Worm (Caenorhabditis elegans) whole organism, young adult: Measurements from ENCODE around the gene Y39B6A.34.

Source experiments
- B0336.3 ChIP-seq: fragments of 200-800 bp; sonication (Bioruptor generic); IDR thresholded peaks from 2 replicates; pipeline ENCODE4 v1.3.6; 2022; ENCODE audit warnings: missing genetic modification characterization, missing compliant biosample characterization
- C06A6.2 ChIP-seq: fragments of 200-800 bp; sonication (Bioruptor generic); conservative IDR thresholded peaks from 2 replicates; pipeline ENCODE4 v1.3.6; 2022; ENCODE audit warnings: missing genetic modification characterization, missing compliant biosample characterization
- D2030.7 ChIP-seq: fragments of 200-800 bp; sonication (Bioruptor generic); IDR thresholded peaks from 2 replicates; pipeline ENCODE4 v1.3.6; 2022; ENCODE audit warnings: missing genetic modification reagents, missing genetic modification characterization, missing compliant biosample characterization
- F22D6.2 ChIP-seq: sonication (generic microtip); optimal IDR thresholded peaks from 2 replicates; lab custom pipeline; 2016; ENCODE audit warnings: mild to moderate bottlenecking, missing genetic modification characterization, missing compliant biosample characterization
- F52B5.7 ChIP-seq: sonication (generic microtip); optimal IDR thresholded peaks from 2 replicates; lab custom pipeline; 2016; ENCODE audit warnings: mild to moderate bottlenecking, missing genetic modification characterization, missing compliant biosample characterization
- F55B11.4 ChIP-seq: sonication (generic microtip); optimal IDR thresholded peaks from 2 replicates; lab custom pipeline; 2016; ENCODE audit warnings: missing compliant biosample characterization, missing genetic modification characterization, borderline replicate concordance; ENCODE audit not compliant: insufficient read depth
- F57C9.4 ChIP-seq: sonication (generic microtip); optimal IDR thresholded peaks from 2 replicates; lab custom pipeline; 2017; ENCODE audit warnings: mild to moderate bottlenecking, missing genetic modification characterization, missing compliant biosample characterization
- K12H6.12 ChIP-seq: fragments of 200-800 bp; sonication (Bioruptor generic); optimal IDR thresholded peaks from 2 replicates; lab custom pipeline; 2018; ENCODE audit warnings: mild to moderate bottlenecking, missing genetic modification characterization, missing compliant biosample characterization
- T07F8.4 ChIP-seq: sonication (generic microtip); optimal IDR thresholded peaks from 2 replicates; lab custom pipeline; 2016; ENCODE audit warnings: mild to moderate bottlenecking, missing genetic modification characterization, moderate library complexity, missing compliant biosample characterization
- Y53F4B.3 ChIP-seq: fragments of 200-800 bp; sonication (Bioruptor generic); IDR thresholded peaks from 2 replicates; pipeline ENCODE4 v1.3.6; 2022; ENCODE audit warnings: missing genetic modification reagents, missing genetic modification characterization, missing compliant biosample characterization
- Y56A3A.18 ChIP-seq: fragments of 200-800 bp; sonication (Bioruptor generic); IDR thresholded peaks from 2 replicates; pipeline ENCODE4 v1.3.6; 2022; ENCODE audit warnings: missing genetic modification reagents, missing genetic modification characterization, missing compliant biosample characterization
- ZK185.1 ChIP-seq: sonication (generic microtip); optimal IDR thresholded peaks from 2 replicates; lab custom pipeline; 2016; ENCODE audit warnings: mild to moderate bottlenecking, missing genetic modification characterization, missing compliant biosample characterization; ENCODE audit not compliant: poor library complexity, severe bottlenecking
- aptf-2 ChIP-seq: fragments of 200-800 bp; sonication (Bioruptor generic); conservative IDR thresholded peaks from 2 replicates; pipeline ENCODE4 v1.3.6; 2022; ENCODE audit warnings: missing genetic modification reagents, missing genetic modification characterization, missing compliant biosample characterization
- cebp-1 ChIP-seq, 2 experiments: fragments of 200-800 bp in 1 of 2; sonication (Bioruptor generic) in 1 of 2; sonication (generic microtip) in 1 of 2; IDR thresholded peaks in 1 of 2; optimal IDR thresholded peaks in 1 of 2; 2 replicates each; pipeline versions ENCODE4 v1.3.6 to Lab custom; 2017 to 2022; ENCODE audit warnings: missing compliant biosample characterization in 2 of 2, missing genetic modification characterization in 2 of 2, mild to moderate bottlenecking in 1 of 2, missing genetic modification reagents in 1 of 2, moderate library complexity in 1 of 2
- cebp-2 ChIP-seq: fragments of 200-800 bp; sonication (Bioruptor generic); IDR thresholded peaks from 2 replicates; pipeline ENCODE4 v1.3.6; 2022; ENCODE audit warnings: missing genetic modification characterization, missing compliant biosample characterization
- ceh-27 ChIP-seq: fragments of 200-800 bp; sonication (Bioruptor generic); optimal IDR thresholded peaks from 2 replicates; lab custom pipeline; 2018; ENCODE audit warnings: mild to moderate bottlenecking, missing genetic modification characterization, moderate library complexity, missing compliant biosample characterization
- ceh-40 ChIP-seq: fragments of 200-800 bp; sonication (Bioruptor generic); IDR thresholded peaks from 2 replicates; pipeline ENCODE4 v1.3.6; 2022; ENCODE audit warnings: missing genetic modification characterization, missing compliant biosample characterization
- ceh-79 ChIP-seq: sonication (generic microtip); optimal IDR thresholded peaks from 2 replicates; lab custom pipeline; 2017; ENCODE audit warnings: mild to moderate bottlenecking, missing genetic modification characterization, missing compliant biosample characterization
- ceh-91 ChIP-seq: fragments of 200-800 bp; sonication (Bioruptor generic); IDR thresholded peaks from 2 replicates; pipeline ENCODE4 v1.3.6; 2022; ENCODE audit warnings: missing genetic modification reagents, missing genetic modification characterization, missing compliant biosample characterization
- dpff-1 ChIP-seq: sonication (generic microtip); optimal IDR thresholded peaks from 2 replicates; lab custom pipeline; 2017; ENCODE audit warnings: mild to moderate bottlenecking, missing genetic modification characterization, missing compliant biosample characterization
- efl-1 ChIP-seq: fragments of 150-350 bp; optimal IDR thresholded peaks from 2 replicates; lab custom pipeline; 2014; ENCODE audit warnings: missing biosample characterization, missing genetic modification reagents, missing genetic modification characterization
- egl-18 ChIP-seq: fragments of 200-800 bp; sonication (Bioruptor generic); IDR thresholded peaks from 2 replicates; pipeline ENCODE4 v1.3.6; 2022; ENCODE audit warnings: missing genetic modification reagents, missing genetic modification characterization, missing compliant biosample characterization
- egl-44 ChIP-seq: fragments of 200-800 bp; sonication (Bioruptor generic); IDR thresholded peaks from 2 replicates; pipeline ENCODE4 v1.3.6; 2022; ENCODE audit warnings: missing genetic modification reagents, missing genetic modification characterization, missing compliant biosample characterization
- egrh-3 ChIP-seq: fragments of 200-800 bp; sonication (Bioruptor generic); IDR thresholded peaks from 2 replicates; pipeline ENCODE4 v1.3.6; 2022; ENCODE audit warnings: missing genetic modification reagents, missing genetic modification characterization, missing compliant biosample characterization
- ets-4 ChIP-seq: fragments of 200-800 bp; sonication (Bioruptor generic); optimal IDR thresholded peaks from 2 replicates; lab custom pipeline; 2018; ENCODE audit warnings: mild to moderate bottlenecking, missing genetic modification characterization, missing compliant biosample characterization
- hlh-12 ChIP-seq: sonication (generic microtip); optimal IDR thresholded peaks from 2 replicates; lab custom pipeline; 2016; ENCODE audit warnings: missing genetic modification characterization, missing compliant biosample characterization
- hlh-26 ChIP-seq: fragments of 200-800 bp; sonication (Bioruptor generic); conservative IDR thresholded peaks from 2 replicates; pipeline ENCODE4 v1.3.6; 2022; ENCODE audit warnings: missing genetic modification reagents, missing genetic modification characterization, missing compliant biosample characterization
- hmg-20 ChIP-seq: fragments of 200-800 bp; sonication (Bioruptor generic); IDR thresholded peaks from 2 replicates; pipeline ENCODE4 v1.3.6; 2022; ENCODE audit warnings: missing genetic modification reagents, missing genetic modification characterization, missing compliant biosample characterization
- hsf-1 ChIP-seq: fragments of 200-800 bp; sonication (Bioruptor generic); IDR thresholded peaks from 2 replicates; pipeline ENCODE4 v1.3.6; 2022; ENCODE audit warnings: missing genetic modification reagents, missing genetic modification characterization, missing compliant biosample characterization
- lin-26 ChIP-seq: fragments of 200-800 bp; sonication (Bioruptor generic); IDR thresholded peaks from 2 replicates; pipeline ENCODE4 v1.3.6; 2022; ENCODE audit warnings: missing genetic modification reagents, missing genetic modification characterization, missing compliant biosample characterization
- lin-40 ChIP-seq: sonication (generic microtip); optimal IDR thresholded peaks from 2 replicates; lab custom pipeline; 2016; ENCODE audit warnings: missing genetic modification characterization, mild to moderate bottlenecking, missing compliant biosample characterization, missing genotype, missing genetic modification reagents
- lir-1 ChIP-seq: fragments of 200-800 bp; sonication (Bioruptor generic); conservative IDR thresholded peaks from 2 replicates; pipeline ENCODE4 v1.3.6; 2022; ENCODE audit warnings: missing genetic modification reagents, missing genetic modification characterization, missing compliant biosample characterization
- madf-10 ChIP-seq: sonication (generic microtip); optimal IDR thresholded peaks from 2 replicates; lab custom pipeline; 2016; ENCODE audit warnings: mild to moderate bottlenecking, missing genetic modification characterization, missing compliant biosample characterization
- mcd-1 ChIP-seq: fragments of 200-800 bp; sonication (Bioruptor generic); IDR thresholded peaks from 2 replicates; pipeline ENCODE4 v1.3.6; 2022; ENCODE audit warnings: missing genetic modification reagents, missing genetic modification characterization, missing compliant biosample characterization
- nfya-1 ChIP-seq: sonication (generic microtip); optimal IDR thresholded peaks from 2 replicates; lab custom pipeline; 2017; ENCODE audit warnings: antibody characterized with exemption, missing compliant biosample characterization, missing genetic modification characterization, borderline replicate concordance; ENCODE audit not compliant: insufficient read depth
- nhr-80 ChIP-seq: sonication (generic microtip); optimal IDR thresholded peaks from 2 replicates; lab custom pipeline; 2016; ENCODE audit warnings: missing genetic modification characterization, missing compliant biosample characterization
- rpc-1 ChIP-seq, 2 experiments: fragments of 150-350 bp in 1 of 2; sonication (generic microtip) in 1 of 2; optimal IDR thresholded peaks; 2 replicates each; lab custom pipeline; 2014 to 2018; ENCODE audit warnings: missing biosample characterization in 1 of 2, missing genetic modification characterization in 1 of 2, missing genetic modification reagents in 1 of 2, missing genotype in 1 of 2
- snpc-1.3 ChIP-seq: sonication (generic microtip); optimal IDR thresholded peaks from 2 replicates; lab custom pipeline; 2017; ENCODE audit warnings: missing genetic modification characterization, mild to moderate bottlenecking, missing compliant biosample characterization, antibody characterized with exemption, moderate library complexity, missing genotype, missing genetic modification reagents; ENCODE audit not compliant: insufficient read depth
- somi-1 ChIP-seq: fragments of 200-800 bp; sonication (Bioruptor generic); optimal IDR thresholded peaks from 2 replicates; lab custom pipeline; 2018; ENCODE audit warnings: mild to moderate bottlenecking, missing genetic modification characterization, missing compliant biosample characterization
- tbp1 ChIP-seq: fragments of 200-800 bp; sonication (Bioruptor generic); optimal IDR thresholded peaks from 2 replicates; lab custom pipeline; 2018; ENCODE audit warnings: mild to moderate bottlenecking, missing genetic modification characterization, missing compliant biosample characterization
- tlf-1 ChIP-seq: fragments of 200-800 bp; sonication (Bioruptor generic); optimal IDR thresholded peaks from 2 replicates; lab custom pipeline; 2018; ENCODE audit warnings: mild to moderate bottlenecking, missing genetic modification characterization, missing compliant biosample characterization
- unc-130 ChIP-seq: sonication (generic microtip); optimal IDR thresholded peaks from 2 replicates; lab custom pipeline; 2016; ENCODE audit warnings: missing genetic modification reagents, missing genetic modification characterization, missing compliant biosample characterization
- zim-3 ChIP-seq: sonication (generic microtip); optimal IDR thresholded peaks from 2 replicates; lab custom pipeline; 2017; ENCODE audit warnings: mild to moderate bottlenecking, missing genetic modification characterization, moderate library complexity, missing compliant biosample characterization
- ztf-18 ChIP-seq: sonication (generic microtip); optimal IDR thresholded peaks from 2 replicates; lab custom pipeline; 2016; ENCODE audit warnings: missing genotype, mild to moderate bottlenecking, missing genetic modification characterization, missing compliant biosample characterization
- ztf-22 ChIP-seq: fragments of 200-800 bp; sonication (Bioruptor generic); optimal IDR thresholded peaks from 2 replicates; lab custom pipeline; 2018; ENCODE audit warnings: mild to moderate bottlenecking, missing genetic modification characterization, moderate library complexity, missing compliant biosample characterization
- ztf-28 ChIP-seq: fragments of 200-800 bp; sonication (Bioruptor generic); IDR thresholded peaks from 2 replicates; pipeline ENCODE4 v1.3.6; 2022; ENCODE audit warnings: missing genetic modification reagents, missing genetic modification characterization, missing compliant biosample characterization
- ztf-6 ChIP-seq: fragments of 200-800 bp; sonication (Bioruptor generic); IDR thresholded peaks from 2 replicates; pipeline ENCODE4 v1.3.6; 2022; ENCODE audit warnings: missing genetic modification reagents, missing genetic modification characterization, missing compliant biosample characterization

Gene Y39B6A.34

ce11 chrV:18980980-18981529 lies 19.8 kb upstream of the Y39B6A.34 start, which contains the start of the genes mrps-35 and sws-1 (continued):
- TF ChIP-seq unc-130 (GFP tag; lab: Kevin White, UChicago), result peak; percentile 58
- TF ChIP-seq lin-40 (tag; lab: Kevin White, UChicago), result no peak
- peak; percentile 34 for TF ChIP-seq tbp1
- TF ChIP-seq ztf-6, result no peak
- TF ChIP-seq lin-26 (GFP tag; lab: Robert Waterston, UW), result no peak
- no peak for TF ChIP-seq rpc-1 (optimal IDR thresholded peaks at IDR 0.05; lab: Kevin White, UChicago)
- no peak for TF ChIP-seq rpc-1 (tag; optimal IDR thresholded peaks at IDR 0.05; lab: Kevin White, UChicago)
- no peak for TF ChIP-seq egl-44 (GFP tag; lab: Robert Waterston, UW)
- peak; percentile 28; the same call in 1 of the 2 replicates for TF ChIP-seq egrh-3 (GFP tag; lab: Robert Waterston, UW)
- TF ChIP-seq nhr-80 (tag; lab: Kevin White, UChicago), result no peak
- TF ChIP-seq mcd-1 (GFP tag; lab: Robert Waterston, UW), result peak; percentile 74
- TF ChIP-seq F52B5.7 (tag; lab: Kevin White, UChicago), result no peak
- TF ChIP-seq ztf-18, result peak; percentile 63
- TF ChIP-seq ceh-40 (GFP tag; lab: Robert Waterston, UW), result peak; percentile 61; the same call in 1 of the 2 replicates
- peak; percentile 27 for TF ChIP-seq F22D6.2
- TF ChIP-seq hlh-26 (GFP tag; lab: Robert Waterston, UW), result no peak
- TF ChIP-seq T07F8.4 (tag; lab: Kevin White, UChicago), result no peak
- TF ChIP-seq tlf-1 (GFP tag; lab: Kevin White, UChicago), result peak; percentile 22
- no peak for TF ChIP-seq dpff-1 (tag; lab: Kevin White, UChicago)
- no peak for TF ChIP-seq egl-18 (GFP tag; lab: Robert Waterston, UW)
- peak; percentile 85 for TF ChIP-seq ZK185.1 (tag; lab: Kevin White, UChicago)
- peak; percentile 57; the same call in 1 of the 2 replicates for TF ChIP-seq aptf-2
- TF ChIP-seq efl-1 (GFP tag; lab: Kevin White, UChicago), result peak; percentile 60
- no peak for TF ChIP-seq somi-1 (GFP tag; lab: Kevin White, UChicago)
- TF ChIP-seq ztf-28 (GFP tag; lab: Robert Waterston, UW), result no peak
- TF ChIP-seq ztf-22 (GFP tag; lab: Kevin White, UChicago), result no peak
- 0 out of 2 replicates have a peak, but pooled peaks have one; percentile 42 for TF ChIP-seq hsf-1
- TF ChIP-seq ceh-79, result no peak
- peak; percentile 20; the same call in 1 of the 2 replicates for TF ChIP-seq lir-1 (GFP tag; lab: Robert Waterston, UW)
- peak; percentile 37 for TF ChIP-seq madf-10 (tag; lab: Kevin White, UChicago)
- no peak for TF ChIP-seq C06A6.2 (GFP tag; lab: Robert Waterston, UW)
- peak; percentile 68 for TF ChIP-seq D2030.7 (GFP tag; lab: Robert Waterston, UW)
- TF ChIP-seq hmg-20 (GFP tag; lab: Robert Waterston, UW), result no peak
- TF ChIP-seq ets-4, result no peak
- TF ChIP-seq nfya-1 (tag; lab: Kevin White, UChicago), result no peak
- TF ChIP-seq B0336.3, result no peak
- peak; percentile 70 for TF ChIP-seq ceh-27 (GFP tag; lab: Kevin White, UChicago)
- TF ChIP-seq cebp-2, result 0 out of 2 replicates have a peak, but pooled peaks have one; percentile 49
- no peak for TF ChIP-seq F55B11.4 (tag; lab: Kevin White, UChicago)
- peak; percentile 14; the same call in 1 of the 2 replicates for TF ChIP-seq ceh-91 (GFP tag; lab: Robert Waterston, UW)
- TF ChIP-seq zim-3 (tag; lab: Kevin White, UChicago), result no peak
- no peak for TF ChIP-seq Y53F4B.3 (GFP tag; lab: Robert Waterston, UW)
- no peak for TF ChIP-seq hlh-12
- TF ChIP-seq F57C9.4 (tag; lab: Kevin White, UChicago), result peak; percentile 37
- peak; percentile 89 for TF ChIP-seq K12H6.12
- peak; percentile 25 for TF ChIP-seq snpc-1.3 (tag; lab: Kevin White, UChicago)
- no peak for TF ChIP-seq Y56A3A.18 (GFP tag; lab: Robert Waterston, UW)
- no peak for TF ChIP-seq cebp-1 (GFP tag; IDR thresholded peaks at IDR 0.05; lab: Robert Waterston, UW)
- no peak for TF ChIP-seq cebp-1 (tag; optimal IDR thresholded peaks at IDR 0.05; lab: Kevin White, UChicago)
